Fruit fly (Drosophila melanogaster): Measurements from ENCODE around the gene RecQ4.

RecQ4 gene

DNA sequence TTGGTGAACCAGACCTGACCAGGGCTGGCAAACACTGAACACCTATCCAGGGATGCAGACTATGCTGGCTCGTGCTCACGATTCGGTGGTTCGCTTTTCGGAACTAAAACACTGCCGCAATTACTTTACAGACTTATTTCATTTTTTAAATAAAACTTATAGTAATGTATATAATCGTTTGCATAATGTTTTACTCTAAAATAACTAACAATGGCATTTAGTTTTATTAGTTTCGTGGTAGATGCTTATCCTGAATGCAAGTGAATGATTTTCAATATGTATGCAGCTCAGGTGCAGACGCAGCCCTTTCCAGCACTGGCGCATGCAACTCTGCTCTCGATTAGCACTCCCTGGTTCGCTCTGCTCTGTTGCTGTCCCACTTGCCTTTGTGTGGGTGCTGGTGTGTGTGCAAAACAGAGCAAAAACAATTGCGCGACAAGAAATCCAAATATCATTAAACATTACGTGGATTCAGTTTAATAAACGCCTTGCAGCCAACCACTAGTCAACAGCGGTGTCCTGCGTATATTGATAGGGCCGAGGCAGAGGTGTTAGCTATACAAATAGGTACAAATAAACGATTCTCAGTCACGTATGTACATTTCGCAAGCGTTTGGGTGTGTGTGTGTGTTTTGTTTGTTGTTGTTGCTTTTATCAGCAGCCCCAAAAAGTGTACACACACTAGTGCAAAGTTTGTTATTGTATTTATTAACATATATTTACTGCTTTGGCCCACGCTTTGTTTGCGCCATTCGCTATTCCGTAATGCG, 11.0 kb upstream of the RecQ4 start, which contains the start of the genes ERR and Atg18a (continued):
- TF ChIP-seq toy (GFP tag; IDR thresholded peaks at IDR 0.05) (peak; percentile 52; the same call in 1 of the 2 replicates), Sry-δ (GFP tag; optimal IDR thresholded peaks at IDR 0.05) (peak; percentile 58), CG5245 (GFP tag; optimal IDR thresholded peaks at IDR 0.05) (peak; percentile 82), Stat92E (GFP tag; optimal IDR thresholded peaks at IDR 0.05) (peak in 1 of 3 experiments; percentile 7), CG12236 (GFP tag; optimal IDR thresholded peaks at IDR 0.05) (peak; percentile 25), sens (GFP tag) (peak; percentile 93), da (GFP tag; optimal IDR thresholded peaks at IDR 0.05) (peak; percentile 1), Camta (GFP tag; optimal IDR thresholded peaks at IDR 0.05) (peak; percentile 56), CG31224 (GFP tag; IDR thresholded peaks at IDR 0.05) (peak; percentile 78), Abd-B (GFP tag; optimal IDR thresholded peaks at IDR 0.05) (peak; percentile 92), E2f2 (GFP tag; IDR thresholded peaks at IDR 0.05) (peak; percentile 65), al (GFP tag; IDR thresholded peaks at IDR 0.05) (peak; percentile 91), p53 (GFP tag; optimal IDR thresholded peaks at IDR 0.05) (peak; percentile 8), mld (GFP tag; IDR thresholded peaks at IDR 0.05; ENCODE audit: partially characterized antibody) (no peak), pnt (GFP tag; optimal IDR thresholded peaks at IDR 0.05) (peak; percentile 79), row (GFP tag; IDR thresholded peaks at IDR 0.05) (peak; percentile 98), jumu (GFP tag; optimal IDR thresholded peaks at IDR 0.05) (peak; percentile 87), CG10959 (GFP tag; IDR thresholded peaks at IDR 0.05) (peak; percentile 41; the same call in 1 of the 2 replicates), ken (GFP tag; IDR thresholded peaks at IDR 0.05) (peak; percentile 87), nmo (GFP tag; optimal IDR thresholded peaks at IDR 0.05) (peak; percentile 92), org-1 (GFP tag; optimal IDR thresholded peaks at IDR 0.05) (peak; percentile 30), pros (GFP tag; optimal IDR thresholded peaks at IDR 0.05) (no peak), mam (GFP tag; optimal IDR thresholded peaks at IDR 0.05) (peak; percentile 94), CG1792 (GFP tag; optimal IDR thresholded peaks at IDR 0.05) (peak; percentile 36), bcd (GFP tag; optimal IDR thresholded peaks at IDR 0.05) (peak; percentile 88), vnd (GFP tag; IDR thresholded peaks at IDR 0.05; ENCODE audit: partially characterized antibody) (peak; percentile 60; the same call in 2 of the 3 replicates), CHES-1-like (GFP tag; optimal IDR thresholded peaks at IDR 0.05) (peak; percentile 79), pan (optimal IDR thresholded peaks at IDR 0.05) (no peak), pan (GFP tag; optimal IDR thresholded peaks at IDR 0.05 in 1 of 2, IDR thresholded peaks at IDR 0.05 in 1 of 2) (peak in 1 of 2 experiments; percentile 83), CG12219 (GFP tag; optimal IDR thresholded peaks at IDR 0.05) (no peak), Kr (GFP tag; optimal IDR thresholded peaks at IDR 0.05) (no peak), CG17361 (GFP tag; IDR thresholded peaks at IDR 0.05) (peak; percentile 92), Ssrp (tag; optimal IDR thresholded peaks at IDR 0.05) (peak; percentile 88), D (optimal IDR thresholded peaks at IDR 0.05) (peak; percentile 39), D (GFP tag; optimal IDR thresholded peaks at IDR 0.05) (peak; percentile 79), CG12942 (GFP tag; optimal IDR thresholded peaks at IDR 0.05) (peak; percentile 81), Pdp1 (GFP tag; optimal IDR thresholded peaks at IDR 0.05) (peak; percentile 61 to 89), CG7271 (tag; optimal IDR thresholded peaks at IDR 0.05) (peak; percentile 39), HHEX (GFP tag; optimal IDR thresholded peaks at IDR 0.05) (peak; percentile 11), CG10462 (GFP tag; optimal IDR thresholded peaks at IDR 0.05) (peak; percentile 71), Ets65A (GFP tag) (peak; percentile 99), Elba2 (GFP tag; optimal IDR thresholded peaks at IDR 0.05) (peak; percentile 73), CG11695 (GFP tag; IDR thresholded peaks at IDR 0.05) (peak; percentile 70; the same call in 1 of the 3 replicates), gfzf (GFP tag; optimal IDR thresholded peaks at IDR 0.05) (peak; percentile 11), CG12155 (GFP tag; optimal IDR thresholded peaks at IDR 0.05) (peak; percentile 90), CG6254 (GFP tag; optimal IDR thresholded peaks at IDR 0.05) (peak; percentile 34), CG16813 (GFP tag; IDR thresholded peaks at IDR 0.05; ENCODE audit: partially characterized antibody) (peak; percentile 71), dysf (GFP tag; IDR thresholded peaks at IDR 0.05) (peak; percentile 90), TFAM (GFP tag; optimal IDR thresholded peaks at IDR 0.05) (peak; percentile 9)
